Fruit fly (Drosophila melanogaster) S2 (cell line): Measurements from ENCODE around the gene His3.3A.

Source experiments
- CG8478 ChIP-seq: fragments of >200 bp; optimal IDR thresholded peaks from 2 replicates; lab custom pipeline; 2018
- CTCF ChIP-seq, 2 experiments: fragments of >200 bp; optimal IDR thresholded peaks; 2 replicates each; lab custom pipeline; 2018

The His3.3A gene

DNA sequence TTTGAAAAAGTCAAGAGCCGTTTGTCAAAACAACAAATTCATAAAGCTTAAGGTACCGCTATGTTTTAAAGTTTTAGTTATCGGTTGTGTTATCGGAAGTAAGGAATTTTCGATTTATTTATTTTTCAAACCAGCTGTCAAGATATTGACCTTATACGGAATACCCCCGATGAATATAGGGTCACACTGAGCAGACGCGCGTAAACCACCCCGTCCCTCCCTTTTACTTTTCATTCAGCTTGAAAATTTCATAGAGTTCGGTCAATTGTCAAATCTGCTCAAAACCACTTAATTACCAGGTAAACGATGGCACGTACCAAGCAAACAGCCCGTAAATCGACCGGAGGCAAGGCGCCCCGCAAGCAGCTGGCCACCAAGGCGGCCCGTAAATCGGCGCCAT, at the start of gene His3.3A, which contains the start of gene CG14036:
TSS of gene His3.3A (plus strand) at position 106 of the 400 bp plus-strand sequence.
TSS of gene CG14036 (minus strand) at position 64 of the 400 bp plus-strand sequence.
- TF ChIP-seq CTCF (optimal IDR thresholded peaks at IDR 0.05; lab: Kevin White, UChicago), result peak; percentile 5 to 21
- TF ChIP-seq CG8478 (lab: Kevin White, UChicago), result no peak

DNA sequence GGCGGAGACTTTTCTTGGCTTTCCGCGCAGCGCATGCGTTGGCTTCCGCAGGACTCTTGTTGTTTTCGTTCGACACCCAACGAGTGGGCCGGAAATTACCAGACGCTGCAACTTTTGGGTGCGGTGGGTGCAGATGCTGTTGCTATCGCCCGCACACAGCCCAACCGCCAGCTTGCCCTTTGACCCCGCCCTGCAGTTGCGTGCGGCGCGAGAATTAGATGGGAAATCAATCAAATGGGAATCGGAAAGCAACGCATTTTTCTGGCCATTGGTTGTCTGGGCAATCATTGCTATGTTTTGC, 49.4 kb upstream of the His3.3A start:
- no peak for TF ChIP-seq CTCF (optimal IDR thresholded peaks at IDR 0.05; lab: Kevin White, UChicago)
- no peak for TF ChIP-seq CG8478 (lab: Kevin White, UChicago)

DNA sequence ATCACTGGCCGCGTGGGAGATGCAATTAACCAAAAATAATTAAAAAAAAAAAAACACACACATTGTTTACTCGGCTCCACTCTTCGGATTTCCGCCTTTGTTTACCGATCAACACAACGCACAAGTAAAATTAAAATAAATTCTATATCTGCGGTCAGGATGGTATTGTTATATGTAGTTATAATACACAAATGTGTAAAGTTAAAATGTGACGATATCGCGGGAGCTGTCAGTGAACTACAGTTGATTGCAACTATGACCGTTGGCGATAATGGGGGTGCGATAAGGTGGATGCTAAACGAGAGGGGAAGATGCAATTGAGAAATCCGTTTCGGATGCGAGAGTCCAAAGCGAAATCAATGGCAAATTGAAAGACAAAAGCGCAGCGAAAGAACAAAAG, 48.5 kb upstream of the His3.3A start:
- TF ChIP-seq CG8478 (lab: Kevin White, UChicago) (no peak), CTCF (optimal IDR thresholded peaks at IDR 0.05; lab: Kevin White, UChicago) (no peak)

DNA sequence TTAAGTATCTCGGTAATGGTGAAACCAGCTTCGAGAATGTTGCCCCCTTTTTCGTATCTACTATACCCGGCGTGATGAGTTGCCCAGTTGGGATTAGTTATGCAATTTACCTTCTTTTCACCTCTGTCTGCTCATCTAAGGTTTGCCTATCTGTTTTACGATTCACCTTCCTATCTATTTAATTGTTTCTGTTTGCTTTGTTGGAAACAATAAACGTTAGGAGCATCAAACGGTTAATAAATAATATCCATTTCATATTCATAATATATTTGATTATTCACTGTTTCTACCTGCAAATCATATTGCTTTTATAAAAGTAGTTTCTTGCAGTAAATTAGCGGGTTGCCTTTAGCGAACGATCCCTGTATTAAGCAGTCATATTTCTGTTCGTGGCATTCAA, 47.6 kb upstream of the His3.3A start:
- no peak for TF ChIP-seq CG8478 (lab: Kevin White, UChicago)
- no peak for TF ChIP-seq CTCF (optimal IDR thresholded peaks at IDR 0.05; lab: Kevin White, UChicago)

DNA sequence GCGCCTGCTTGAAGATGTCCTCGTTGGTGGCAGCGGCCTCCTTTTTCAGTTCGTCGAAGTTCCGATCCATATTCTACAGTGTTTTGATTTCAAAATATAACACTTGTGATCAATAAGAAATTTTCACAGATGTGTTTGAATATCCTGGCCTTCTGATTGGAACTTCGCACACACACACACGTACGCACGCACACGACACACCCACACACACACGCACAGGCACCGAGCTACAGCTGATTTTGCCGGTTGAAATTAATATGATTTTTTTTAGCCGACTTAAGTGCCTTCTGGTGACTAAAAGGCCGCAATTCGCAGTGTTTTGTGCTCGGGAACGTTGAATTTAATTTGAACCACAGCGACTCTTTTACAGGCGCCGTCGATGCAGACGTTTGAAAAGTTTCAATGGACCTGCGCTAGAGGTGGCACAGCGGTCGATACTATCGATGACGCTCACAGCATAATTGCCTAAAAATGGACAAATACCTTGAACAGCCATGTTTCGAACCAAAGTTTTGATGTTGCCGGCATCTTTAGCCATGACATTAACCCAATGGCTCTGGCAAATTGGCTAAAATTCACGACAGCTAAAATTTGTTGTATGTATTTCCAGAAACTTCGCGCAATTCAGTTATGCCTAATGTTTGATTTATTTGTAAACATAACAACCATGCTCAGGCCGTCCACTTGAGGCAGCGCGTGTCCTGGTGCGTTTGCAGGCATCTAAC, 45.4 kb upstream of the His3.3A start, which contains the start of gene Rtnl1:
TSS of gene Rtnl1 (minus strand) at position 415 of the 725 bp plus-strand sequence.
- TF ChIP-seq CTCF (optimal IDR thresholded peaks at IDR 0.05; lab: Kevin White, UChicago), result peak; percentile 53 to 60
- no peak for TF ChIP-seq CG8478 (lab: Kevin White, UChicago)

DNA sequence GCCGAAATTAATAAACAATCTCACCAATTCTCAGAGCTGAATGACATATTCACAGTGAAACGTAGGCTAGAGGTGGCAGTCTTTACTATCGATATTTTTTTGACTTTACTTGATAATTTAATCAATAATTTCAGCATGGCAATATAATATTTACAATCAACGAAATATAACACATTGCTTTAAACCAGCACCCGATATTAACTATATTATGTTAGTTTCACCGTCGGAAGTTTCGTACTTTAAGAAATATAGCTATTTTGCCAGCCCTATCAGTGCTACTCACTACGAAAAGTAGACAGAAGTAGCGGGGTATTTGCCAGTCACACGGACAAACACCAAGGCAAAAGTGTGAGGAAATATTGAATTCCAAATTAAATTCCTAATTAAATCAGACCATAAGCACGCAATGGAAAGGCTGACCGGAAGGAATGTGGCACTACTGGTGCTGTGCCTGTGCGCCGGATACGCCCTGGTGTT, 44.0 kb upstream of the His3.3A start, which contains the start of the genes CG31917, Tfb5 and SelT:
TSS of gene CG31917 (minus strand) at position 51 of the 477 bp plus-strand sequence.
TSS of gene Tfb5 (minus strand) at position 51 of the 477 bp plus-strand sequence.
TSS of gene SelT (plus strand) at position 139 of the 477 bp plus-strand sequence.
- TF ChIP-seq CTCF (optimal IDR thresholded peaks at IDR 0.05; lab: Kevin White, UChicago) (peak in 1 of 2 experiments; percentile 10), CG8478 (lab: Kevin White, UChicago) (no peak)

DNA sequence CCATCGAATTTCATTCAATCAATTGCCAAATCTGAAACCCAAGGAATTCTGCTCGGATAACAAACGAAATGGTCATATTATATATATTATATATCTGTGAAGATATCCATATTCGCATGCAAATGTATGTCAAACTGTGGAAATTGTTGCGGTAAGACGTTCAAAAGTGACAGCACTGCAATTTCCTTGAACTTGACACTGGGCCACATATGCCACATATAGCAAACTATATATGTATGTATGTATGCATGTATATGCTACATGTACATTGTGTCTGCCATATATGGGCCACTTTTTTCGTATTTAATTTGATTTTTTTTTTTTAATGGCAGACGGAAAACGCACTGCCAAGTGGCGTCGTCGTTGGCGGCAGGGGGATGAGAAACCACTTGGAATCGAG, 34.4 kb upstream of the His3.3A start:
- TF ChIP-seq CTCF (optimal IDR thresholded peaks at IDR 0.05; lab: Kevin White, UChicago) (no peak), CG8478 (lab: Kevin White, UChicago) (no peak)

DNA sequence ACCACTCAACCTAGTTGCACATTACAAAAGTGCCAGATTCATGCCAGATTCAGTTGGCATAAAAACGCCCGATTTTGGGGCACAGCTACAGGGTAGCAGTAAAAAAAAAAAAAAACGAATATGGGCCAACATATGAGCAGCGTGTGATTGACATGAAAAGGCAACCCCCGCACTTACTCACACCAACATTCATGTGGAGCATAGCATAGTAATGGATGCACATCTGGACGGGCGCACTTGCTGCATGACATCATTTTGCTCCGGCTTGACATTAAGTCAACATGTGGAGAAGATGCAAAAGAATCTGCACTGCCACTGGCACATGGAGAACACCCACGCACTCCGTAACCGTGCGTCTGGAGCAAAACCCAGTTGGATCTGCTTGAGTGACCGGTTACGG, 32.3 kb upstream of the His3.3A start:
- TF ChIP-seq CTCF (optimal IDR thresholded peaks at IDR 0.05; lab: Kevin White, UChicago) (no peak), CG8478 (lab: Kevin White, UChicago) (no peak)

DNA sequence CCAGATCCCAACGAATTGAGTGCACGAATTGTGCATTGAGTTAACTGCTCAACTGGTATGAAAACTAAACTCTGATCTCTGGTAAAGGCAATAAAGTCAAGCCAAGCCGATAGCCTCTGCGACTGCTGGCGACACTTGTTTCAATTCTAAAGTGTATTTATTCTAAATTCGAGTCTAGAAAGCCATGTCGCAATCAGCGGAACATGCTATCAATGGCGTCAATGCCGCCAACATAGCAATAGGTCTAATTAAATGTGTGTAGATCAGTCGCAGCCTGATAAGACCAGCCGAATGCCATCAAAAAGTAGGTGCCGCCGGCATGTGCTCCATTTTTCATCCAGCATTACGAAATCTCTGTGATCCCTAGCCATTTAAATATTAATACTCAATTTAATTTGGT, 29.3 kb upstream of the His3.3A start:
- TF ChIP-seq CG8478 (lab: Kevin White, UChicago) (no peak), CTCF (optimal IDR thresholded peaks at IDR 0.05; lab: Kevin White, UChicago) (no peak)

DNA sequence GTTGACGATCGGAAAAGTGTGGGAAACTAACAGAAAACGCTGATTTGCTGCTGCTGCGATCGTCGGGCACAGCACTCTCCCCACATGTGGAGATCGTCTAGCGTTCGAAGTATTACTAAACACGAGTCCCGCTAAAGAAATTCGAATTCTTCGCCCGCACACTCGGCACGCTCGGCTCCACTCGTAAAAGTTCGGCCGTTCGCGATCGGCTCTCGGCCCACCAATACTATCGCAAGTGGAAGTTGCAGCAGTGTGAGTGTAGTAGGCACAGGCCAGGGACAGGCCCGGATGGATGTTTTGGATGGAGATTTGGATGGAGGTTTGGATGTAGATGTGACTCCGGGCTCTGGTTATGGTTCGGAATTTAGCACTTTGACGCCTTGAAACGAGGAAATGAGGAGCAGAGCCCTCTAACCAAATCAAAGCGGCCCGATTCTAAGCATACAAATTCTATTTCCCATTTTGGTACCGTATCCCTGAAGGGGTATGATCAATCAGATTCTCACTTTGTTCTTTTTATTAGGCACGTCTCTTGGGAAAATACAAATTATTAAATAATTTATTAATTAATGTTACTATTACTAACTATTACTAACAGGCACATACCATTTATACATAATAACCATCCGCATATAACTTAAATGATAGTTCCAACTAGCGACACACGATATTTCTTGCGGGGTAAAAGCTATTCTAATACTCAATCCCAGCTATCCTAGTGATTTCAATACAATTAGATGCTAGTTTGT, 27.4 kb upstream of the His3.3A start:
- no peak for TF ChIP-seq CTCF (optimal IDR thresholded peaks at IDR 0.05; lab: Kevin White, UChicago)

DNA sequence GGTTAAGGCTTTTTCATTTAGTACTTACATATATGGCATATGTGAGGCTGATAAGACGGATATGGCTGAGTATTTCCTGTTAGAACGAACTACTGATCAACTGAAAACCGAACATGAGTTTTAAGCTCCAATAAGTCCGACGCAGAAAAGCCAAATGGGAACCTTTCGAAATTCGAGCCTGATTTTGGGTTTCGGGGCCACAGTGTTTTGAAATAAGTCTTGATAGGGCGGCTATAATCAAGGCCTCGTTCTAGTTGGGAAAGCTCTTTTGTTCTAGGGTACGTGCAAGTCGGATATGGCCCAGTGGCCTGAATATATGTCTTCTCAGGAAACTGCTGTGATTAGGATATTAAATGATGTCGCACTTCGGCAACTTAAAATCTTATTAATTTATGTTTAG, 26.8 kb upstream of the His3.3A start, which contains the start of gene vkg:
TSS of gene vkg (minus strand) at position 101 of the 400 bp plus-strand sequence.
- TF ChIP-seq CG8478 (lab: Kevin White, UChicago), result no peak

DNA sequence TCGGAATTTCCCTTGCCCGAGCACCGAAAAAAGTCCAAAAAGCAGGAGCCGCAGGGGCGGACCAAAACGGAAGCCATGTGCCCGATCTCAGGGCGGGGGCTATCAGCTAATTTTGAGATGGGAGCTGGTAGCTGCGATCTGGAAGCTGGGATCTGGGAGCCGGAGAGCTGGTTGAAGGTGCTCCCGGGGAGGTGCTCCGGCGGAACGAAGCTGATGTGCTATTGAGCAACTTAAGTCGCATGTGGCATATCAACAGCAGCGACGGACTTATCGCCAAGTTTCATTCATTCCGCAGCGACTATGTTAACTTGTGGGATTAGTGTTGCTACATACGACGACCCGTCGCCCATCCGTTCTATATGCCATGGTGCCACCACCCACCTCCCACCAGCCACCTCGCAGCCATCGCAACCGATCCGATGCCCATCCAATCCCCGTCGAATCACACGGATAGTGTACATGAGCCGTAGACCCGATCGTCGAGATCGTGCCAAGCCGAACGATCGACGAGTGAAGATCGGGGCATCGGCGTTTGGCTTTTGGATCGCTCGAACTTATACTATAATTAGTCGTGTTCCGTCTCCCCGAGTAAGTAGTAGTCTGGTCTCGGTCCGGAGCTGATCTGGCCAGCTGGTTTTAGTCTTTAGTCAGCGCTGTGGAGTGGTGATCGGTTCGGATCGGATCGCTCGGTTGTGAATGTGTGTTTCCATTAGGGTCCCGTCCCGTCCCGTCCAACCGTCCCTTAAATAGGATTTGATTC, 25.6 kb upstream of the His3.3A start, which contains the start of gene Col4a1:
TSS of gene Col4a1 (plus strand) at position 561 of the 760 bp plus-strand sequence.
- TF ChIP-seq CG8478 (lab: Kevin White, UChicago) (no peak), CTCF (optimal IDR thresholded peaks at IDR 0.05; lab: Kevin White, UChicago) (no peak)

DNA sequence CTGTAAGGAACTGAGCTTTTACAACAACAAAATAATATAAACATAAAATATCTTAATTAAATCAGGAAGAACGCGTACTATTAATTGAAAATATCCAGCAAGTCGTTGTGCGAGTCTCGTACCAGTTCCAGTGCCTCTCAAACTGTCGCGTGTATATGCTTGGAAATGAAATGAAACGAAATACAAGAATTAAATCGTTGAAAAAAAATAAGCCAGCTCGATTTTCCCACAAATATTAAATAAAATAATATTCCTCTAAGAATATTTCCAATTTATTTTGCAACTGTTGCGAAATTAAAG, 25.1 kb upstream of the His3.3A start:
- TF ChIP-seq CG8478 (lab: Kevin White, UChicago) (no peak), CTCF (optimal IDR thresholded peaks at IDR 0.05; lab: Kevin White, UChicago) (no peak)

DNA sequence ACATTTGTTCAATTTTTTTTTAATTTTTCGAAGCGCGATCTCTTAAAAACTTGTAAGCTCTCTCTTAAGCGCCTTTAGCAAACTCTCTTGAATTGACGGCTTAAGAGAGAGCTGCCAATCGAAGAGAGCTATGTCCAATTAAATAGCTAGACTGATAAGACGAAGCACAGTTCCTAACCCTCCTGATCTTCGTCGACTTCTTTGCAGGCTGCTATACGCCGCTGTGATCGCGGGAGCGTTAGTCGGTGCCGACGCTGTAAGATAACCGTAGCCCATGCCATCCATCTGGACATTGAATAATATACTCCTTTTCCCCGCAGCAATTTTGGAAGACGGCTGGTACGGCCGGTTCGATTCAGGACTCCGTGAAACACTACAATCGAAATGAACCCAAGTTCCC, 24.3 kb upstream of the His3.3A start:
- no peak for TF ChIP-seq CTCF (optimal IDR thresholded peaks at IDR 0.05; lab: Kevin White, UChicago)
- no peak for TF ChIP-seq CG8478 (lab: Kevin White, UChicago)
